Fruit fly (Drosophila melanogaster): ENCODE data around the gene lic.
A peak's percentile ranks its signal among the peaks of the same experiment; 100 is the strongest.

Gene lic

dm6 chrX:13099919-13100318 lies 9.0 kb downstream of the lic start (continued):
- TF ChIP-seq CG6854 (GFP tag; optimal IDR thresholded peaks at IDR 0.05) (peak; percentile 63), Chrac-16 (GFP tag; optimal IDR thresholded peaks at IDR 0.05) (peak; percentile 54), shn (GFP tag; optimal IDR thresholded peaks at IDR 0.05) (no peak), NC2β (GFP tag; optimal IDR thresholded peaks at IDR 0.05) (no peak), CG18262 (tag; optimal IDR thresholded peaks at IDR 0.05) (peak; percentile 70), E2f2 (GFP tag; IDR thresholded peaks at IDR 0.05) (peak; percentile 71), CG8388 (GFP tag; optimal IDR thresholded peaks at IDR 0.05) (peak; percentile 65), wor (GFP tag; IDR thresholded peaks at IDR 0.05) (peak; percentile 62), trem (tag; optimal IDR thresholded peaks at IDR 0.05) (peak; percentile 10), chinmo (GFP tag; IDR thresholded peaks at IDR 0.05; ENCODE audit: partially characterized antibody) (no peak), CG10147 (GFP tag; optimal IDR thresholded peaks at IDR 0.05) (peak; percentile 73), CG13775 (GFP tag; optimal IDR thresholded peaks at IDR 0.05) (peak; percentile 61), Mes4 (GFP tag; optimal IDR thresholded peaks at IDR 0.05) (no peak), CG42726 (GFP tag; IDR thresholded peaks at IDR 0.05; ENCODE audit: partially characterized antibody) (no peak), Camta (GFP tag; optimal IDR thresholded peaks at IDR 0.05) (no peak), CG8359 (GFP tag; optimal IDR thresholded peaks at IDR 0.05; ENCODE audit: borderline replicate concordance) (peak; percentile 32), ham (GFP tag; IDR thresholded peaks at IDR 0.05) (peak; percentile 62; the same call in 1 of the 2 replicates), CG16813 (GFP tag; IDR thresholded peaks at IDR 0.05; ENCODE audit: partially characterized antibody) (no peak), CG32767 (GFP tag; IDR thresholded peaks at IDR 0.05) (peak; percentile 79), gsb (GFP tag; IDR thresholded peaks at IDR 0.05) (peak; percentile 81), Poxn (GFP tag; IDR thresholded peaks at IDR 0.05) (peak; percentile 58; the same call in 1 of the 2 replicates), sim (GFP tag; IDR thresholded peaks at IDR 0.05) (no peak), CG10565 (GFP tag; optimal IDR thresholded peaks at IDR 0.05) (no peak), gcm2 (GFP tag; optimal IDR thresholded peaks at IDR 0.05) (no peak), CHES-1-like (GFP tag; optimal IDR thresholded peaks at IDR 0.05) (no peak), Kr (GFP tag; optimal IDR thresholded peaks at IDR 0.05) (no peak), Vsx1 (GFP tag; optimal IDR thresholded peaks at IDR 0.05) (peak; percentile 52), CG1792 (GFP tag; optimal IDR thresholded peaks at IDR 0.05) (no peak), CG34376 (GFP tag; optimal IDR thresholded peaks at IDR 0.05) (no peak), insv (GFP tag; optimal IDR thresholded peaks at IDR 0.05) (no peak), bbx (GFP tag; IDR thresholded peaks at IDR 0.05; ENCODE audit: partially characterized antibody) (no peak), CG6689 (GFP tag; IDR thresholded peaks at IDR 0.05) (peak; percentile 89), HLH3B (GFP tag; IDR thresholded peaks at IDR 0.05) (peak; percentile 85), Hr39 (optimal IDR thresholded peaks at IDR 0.05) (no peak), repo (GFP tag; optimal IDR thresholded peaks at IDR 0.05) (no peak), NK7.1 (GFP tag; optimal IDR thresholded peaks at IDR 0.05) (no peak), CG32772 (GFP tag; IDR thresholded peaks at IDR 0.05) (peak; percentile 82), CG15073 (GFP tag; optimal IDR thresholded peaks at IDR 0.05) (no peak), Dp (GFP tag; optimal IDR thresholded peaks at IDR 0.05) (no peak), CG15479 (GFP tag; optimal IDR thresholded peaks at IDR 0.05) (no peak), CrebB (tag; optimal IDR thresholded peaks at IDR 0.05) (peak; percentile 75), bab2 (GFP tag; optimal IDR thresholded peaks at IDR 0.05) (peak; percentile 23), CG3838 (GFP tag; optimal IDR thresholded peaks at IDR 0.05) (no peak), CG9817 (tag; optimal IDR thresholded peaks at IDR 0.05) (peak; percentile 92), CG10321 (GFP tag; IDR thresholded peaks at IDR 0.05) (peak; percentile 71), inv (GFP tag; IDR thresholded peaks at IDR 0.05; ENCODE audit: partially characterized antibody) (no peak), lmd (GFP tag; IDR thresholded peaks at IDR 0.05) (peak; percentile 93), kni (GFP tag; optimal IDR thresholded peaks at IDR 0.05) (no peak), CG6765 (GFP tag; optimal IDR thresholded peaks at IDR 0.05) (peak; percentile 76), CG7745 (tag; optimal IDR thresholded peaks at IDR 0.05) (no peak), bowl (GFP tag; IDR thresholded peaks at IDR 0.05) (peak; percentile 75), GATAe (GFP tag; conservative IDR thresholded peaks at IDR 0.05) (no peak)

All from whole organism, embryonic.